Fruit fly (Drosophila melanogaster) Kc167 (cell line): ENCODE results near the gene CG31715.

Source experiments
- Myc ChIP-seq: fragments of >200 bp; optimal IDR thresholded peaks from 2 replicates; lab custom pipeline; 2017; ENCODE audit warnings: missing external identifiers
- Sin3A ChIP-seq: fragments of >200 bp; optimal IDR thresholded peaks from 2 replicates; lab custom pipeline; 2018; ENCODE audit warnings: missing external identifiers
- h ChIP-seq: fragments of >200 bp; optimal IDR thresholded peaks from 3 replicates; lab custom pipeline; 2018; ENCODE audit warnings: missing external identifiers
- psq ChIP-seq: fragments of >200 bp; optimal IDR thresholded peaks from 2 replicates; lab custom pipeline; 2017; ENCODE audit warnings: missing external identifiers
- ttk ChIP-seq: sonication (Bioruptor generic); optimal IDR thresholded peaks from 2 replicates; lab custom pipeline; 2017; ENCODE audit warnings: missing external identifiers

DNA sequence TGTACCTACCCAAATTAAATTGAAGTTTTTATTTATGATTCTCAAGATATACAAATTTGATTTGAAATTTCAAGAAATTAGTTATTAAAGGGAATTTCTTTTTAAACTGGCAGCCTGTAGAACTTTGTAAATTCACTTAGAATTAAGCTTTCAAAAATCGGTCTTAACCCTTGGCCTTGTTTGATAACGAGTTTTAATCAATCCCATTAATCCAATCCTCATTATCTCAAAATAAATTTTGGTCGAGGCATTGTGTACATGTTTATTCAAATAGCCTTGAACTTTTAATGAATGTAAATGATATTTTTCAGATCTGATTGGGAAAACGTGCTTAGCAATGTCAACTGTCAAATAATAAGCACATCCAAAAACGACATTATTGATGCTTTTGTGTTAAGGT lies 1.6 kb upstream of the CG31715 start:
- TF ChIP-seq h (lab: Kevin White, UChicago) (no peak), Myc (no peak), Sin3A (lab: Kevin White, UChicago) (no peak), ttk (lab: Kevin White, UChicago) (no peak), psq (lab: Kevin White, UChicago) (no peak)
